Worm (Caenorhabditis elegans): ENCODE data around the gene ncx-3.

DNA sequence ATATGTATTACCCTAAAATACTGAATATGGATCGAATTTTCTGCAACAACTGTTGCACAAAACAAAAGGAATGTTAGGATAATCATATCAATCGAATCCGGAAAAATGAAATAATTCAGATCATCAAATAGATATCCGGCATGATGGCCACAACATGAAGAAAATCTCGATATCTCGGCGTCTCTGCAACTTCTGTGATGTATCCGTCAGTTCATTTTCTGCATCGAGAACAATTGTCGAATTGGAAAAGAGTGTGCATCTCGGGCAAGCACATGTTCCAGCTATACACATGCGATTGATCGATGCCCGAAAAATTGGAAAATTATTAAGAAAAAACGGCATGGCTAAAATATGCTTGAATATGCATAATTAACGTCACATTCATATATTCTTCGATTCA is 30.7 kb upstream of the ncx-3 start, which contains the start of the genes K08C7.6 and R102.1:
- TF ChIP-seq cog-1 (tag; optimal IDR thresholded peaks at IDR 0.05) (no peak), med-1 (GFP tag; optimal IDR thresholded peaks at IDR 0.05; ENCODE audit: insufficient read depth) (no peak), flt-1 (GFP tag; IDR thresholded peaks at IDR 0.05) (no peak), ref-1 (GFP tag; conservative IDR thresholded peaks at IDR 0.05) (no peak), tab-1 (GFP tag; IDR thresholded peaks at IDR 0.05) (no peak), ztf-23 (GFP tag; IDR thresholded peaks at IDR 0.05) (no peak), ztf-29 (GFP tag; IDR thresholded peaks at IDR 0.05) (no peak), T22C8.4 (GFP tag; IDR thresholded peaks at IDR 0.05) (no peak)

Data from whole organism, midembryonic.